Worm (Caenorhabditis elegans): ENCODE measurements around the gene F19H6.6.

- TF ChIP-seq mdl-1 (tag; optimal IDR thresholded peaks at IDR 0.05) (no peak), jun-1 (tag; optimal IDR thresholded peaks at IDR 0.05) (no peak), lin-39 (tag; optimal IDR thresholded peaks at IDR 0.05) (no peak), nhr-28 (tag; optimal IDR thresholded peaks at IDR 0.05) (no peak), pha-4 (tag; optimal IDR thresholded peaks at IDR 0.05) (no peak), fkh-10 (GFP tag; optimal IDR thresholded peaks at IDR 0.05) (no peak)
Measured at ce11 chrX:12337846-12338490, 22.7 kb upstream of the F19H6.6 start, which contains the start of gene srd-44.

Measured in whole organism, L3 larva.